Worm (Caenorhabditis elegans): ENCODE data around the gene glb-21.

DNA sequence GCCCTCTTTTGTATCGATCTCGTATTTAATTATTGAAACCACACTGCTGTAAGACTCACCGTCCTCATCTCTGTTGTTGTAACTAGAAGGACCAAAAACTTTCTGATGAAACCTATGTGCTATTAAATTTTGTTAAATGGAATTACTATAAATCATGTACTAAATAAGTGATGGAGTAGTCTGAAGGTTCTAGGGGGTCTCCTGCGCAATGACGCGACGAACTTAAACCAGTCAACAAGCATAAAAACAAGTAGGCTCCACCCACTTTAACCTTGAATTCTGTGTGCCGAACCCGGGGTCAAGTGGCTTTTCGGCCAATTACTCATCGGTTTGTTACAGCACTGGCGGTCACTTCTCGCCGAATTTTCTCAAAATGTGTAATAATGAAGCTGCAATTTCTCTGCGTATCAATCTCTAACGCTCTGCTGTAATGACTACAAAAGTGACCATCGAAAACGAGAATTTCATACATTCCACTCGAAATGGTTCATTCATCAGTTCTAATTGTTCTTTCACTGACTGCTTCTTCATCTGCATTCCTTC lies 25.5 kb upstream of the glb-21 start, which contains the start of gene grl-21:
- no peak for TF ChIP-seq ceh-45 (GFP tag; IDR thresholded peaks at IDR 0.05)
- TF ChIP-seq pqm-1 (tag; optimal IDR thresholded peaks at IDR 0.05) = no peak
- TF ChIP-seq T23F11.4 (GFP tag; optimal IDR thresholded peaks at IDR 0.05) = no peak
- no peak for TF ChIP-seq nhr-232 (tag; optimal IDR thresholded peaks at IDR 0.05)
- no peak for TF ChIP-seq ttx-3 (tag; optimal IDR thresholded peaks at IDR 0.05)
- no peak for TF ChIP-seq ceh-9 (tag; optimal IDR thresholded peaks at IDR 0.05)
- no peak for TF ChIP-seq unc-55 (GFP tag; optimal IDR thresholded peaks at IDR 0.05)
- TF ChIP-seq dmd-4 (tag; optimal IDR thresholded peaks at IDR 0.05; ENCODE audit: borderline replicate concordance) = no peak
- TF ChIP-seq elt-2 (tag; optimal IDR thresholded peaks at IDR 0.05) = no peak
- no peak for TF ChIP-seq nhr-11 (tag; optimal IDR thresholded peaks at IDR 0.05)
- TF ChIP-seq nfya-1 (tag; optimal IDR thresholded peaks at IDR 0.05) = no peak
- TF ChIP-seq C08G9.2 (tag; optimal IDR thresholded peaks at IDR 0.05) = no peak
- TF ChIP-seq pat-9 (tag; optimal IDR thresholded peaks at IDR 0.05) = no peak

All from whole organism, late embryonic.